Worm (Caenorhabditis elegans) whole organism, midembryonic: ENCODE data around the gene F32D8.12.

ENCODE experiments used
- T22C8.4 ChIP-seq: fragments of 200-800 bp; sonication (Bioruptor generic); IDR thresholded peaks from 2 replicates; pipeline ENCODE4 v1.3.6; 2022; ENCODE audit warnings: missing genetic modification characterization, missing compliant biosample characterization
- cog-1 ChIP-seq: sonication (generic microtip); optimal IDR thresholded peaks from 2 replicates; lab custom pipeline; 2016; ENCODE audit warnings: missing genetic modification characterization, missing compliant biosample characterization
- flt-1 ChIP-seq: fragments of 200-800 bp; sonication (Bioruptor generic); IDR thresholded peaks from 2 replicates; pipeline ENCODE4 v1.3.6; 2022; ENCODE audit warnings: missing genetic modification characterization, missing compliant biosample characterization
- klf-2 ChIP-seq: fragments of 200-800 bp; sonication (Bioruptor generic); conservative IDR thresholded peaks from 2 replicates; pipeline ENCODE4 v1.3.6; 2022; ENCODE audit warnings: missing genetic modification reagents, missing genetic modification characterization, missing compliant biosample characterization
- med-1 ChIP-seq: sonication (generic microtip); optimal IDR thresholded peaks from 2 replicates; lab custom pipeline; 2017; ENCODE audit warnings: missing genetic modification characterization, mild to moderate bottlenecking, missing compliant biosample characterization, antibody characterized with exemption, missing genetic modification reagents; ENCODE audit not compliant: insufficient read depth
- ref-1 ChIP-seq: fragments of 200-800 bp; sonication (Bioruptor generic); conservative IDR thresholded peaks from 2 replicates; pipeline ENCODE4 v1.3.6; 2022; ENCODE audit warnings: missing genetic modification reagents, missing genetic modification characterization, missing compliant biosample characterization
- tab-1 ChIP-seq: fragments of 200-800 bp; sonication (Bioruptor generic); IDR thresholded peaks from 2 replicates; pipeline ENCODE4 v1.3.6; 2022; ENCODE audit warnings: missing genetic modification characterization, missing compliant biosample characterization
- ztf-23 ChIP-seq: fragments of 200-800 bp; sonication (Bioruptor generic); IDR thresholded peaks from 2 replicates; pipeline ENCODE4 v1.3.6; 2022; ENCODE audit warnings: missing genetic modification reagents, missing genetic modification characterization, missing compliant biosample characterization
- ztf-29 ChIP-seq: fragments of 200-800 bp; sonication (Bioruptor generic); IDR thresholded peaks from 2 replicates; pipeline ENCODE4 v1.3.6; 2022; ENCODE audit warnings: missing genetic modification reagents, missing genetic modification characterization, missing compliant biosample characterization

F32D8.12 gene

DNA sequence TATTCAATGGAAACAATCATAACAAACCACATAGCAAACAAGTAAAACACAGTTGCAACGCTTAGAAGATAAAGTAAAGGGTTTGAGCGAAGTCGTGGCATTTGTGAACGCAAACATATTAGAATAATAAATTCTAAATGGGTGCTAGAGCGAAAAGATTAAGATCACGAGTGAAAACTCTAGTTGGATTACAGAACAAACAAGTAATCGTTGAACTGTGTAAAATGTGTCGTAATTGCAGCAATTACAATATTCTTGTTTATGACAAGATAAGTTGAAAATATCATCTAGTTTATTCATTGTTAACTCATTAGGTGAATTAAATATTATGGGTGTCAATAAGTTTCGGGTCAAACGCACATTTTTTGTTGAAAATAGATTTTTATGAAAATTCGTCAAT, 11.9 kb upstream of the F32D8.12 start, which contains the start of gene F32D8.8:
TSS of gene F32D8.8 (minus strand) at position 101 of the 400 bp plus-strand sequence.
- TF ChIP-seq cog-1 (tag; lab: Kevin White, UChicago) = no peak
- no peak for TF ChIP-seq tab-1
- TF ChIP-seq ref-1 (GFP tag; lab: Robert Waterston, UW) = no peak
- no peak for TF ChIP-seq med-1
- TF ChIP-seq klf-2 = no peak
- TF ChIP-seq flt-1 = no peak

- TF ChIP-seq klf-2 = no peak
- no peak for TF ChIP-seq ztf-29 (GFP tag; lab: Robert Waterston, UW)
- no peak for TF ChIP-seq T22C8.4 (GFP tag; lab: Robert Waterston, UW)
- no peak for TF ChIP-seq ref-1 (GFP tag; lab: Robert Waterston, UW)
- TF ChIP-seq flt-1 = no peak
- TF ChIP-seq ztf-23 (GFP tag; lab: Robert Waterston, UW) = no peak
- no peak for TF ChIP-seq tab-1
- TF ChIP-seq med-1 = no peak
- no peak for TF ChIP-seq cog-1 (tag; lab: Kevin White, UChicago)
Observed at ce11 chrV:10901125-10901524, 10.3 kb upstream of the F32D8.12 start, which contains the start of gene spp-16. Gene spp-16 (minus strand): TSS chrV:10901303.

DNA sequence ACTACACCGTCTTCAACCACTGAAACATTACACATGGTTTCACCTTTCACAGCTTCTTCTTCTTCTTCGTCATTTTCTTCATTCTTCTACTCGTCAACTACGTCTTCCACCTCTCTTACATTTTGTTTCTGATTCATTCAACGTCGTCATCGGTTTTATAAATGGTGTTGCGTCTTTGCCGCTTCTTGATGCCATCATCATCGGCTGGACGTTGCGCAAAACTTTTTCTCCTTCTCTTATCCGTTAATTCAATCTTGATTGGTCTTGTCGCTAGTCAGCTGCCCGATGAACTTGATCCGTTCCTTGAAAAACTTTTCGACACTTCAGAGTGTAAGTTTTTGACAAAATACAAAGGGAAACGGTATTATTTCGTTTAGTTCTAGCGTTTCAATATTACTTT, 7.8 kb upstream of the F32D8.12 start:
- TF ChIP-seq flt-1 (no peak), T22C8.4 (GFP tag; lab: Robert Waterston, UW) (no peak), tab-1 (no peak), ztf-29 (GFP tag; lab: Robert Waterston, UW) (no peak), med-1 (no peak), ref-1 (GFP tag; lab: Robert Waterston, UW) (no peak), cog-1 (tag; lab: Kevin White, UChicago) (no peak), klf-2 (no peak), ztf-23 (GFP tag; lab: Robert Waterston, UW) (no peak)

- TF ChIP-seq flt-1 = no peak
- no peak for TF ChIP-seq klf-2
- no peak for TF ChIP-seq ref-1 (GFP tag; lab: Robert Waterston, UW)
- TF ChIP-seq T22C8.4 (GFP tag; lab: Robert Waterston, UW) = no peak
- TF ChIP-seq tab-1 = no peak
- no peak for TF ChIP-seq med-1
- TF ChIP-seq ztf-29 (GFP tag; lab: Robert Waterston, UW) = no peak
- no peak for TF ChIP-seq cog-1 (tag; lab: Kevin White, UChicago)
- TF ChIP-seq ztf-23 (GFP tag; lab: Robert Waterston, UW) = no peak
Observed at ce11 chrV:10898107-10898506, 7.3 kb upstream of the F32D8.12 start, which contains the start of gene F32D8.7. Gene F32D8.7 (plus strand): TSS chrV:10898435.

ce11 chrV:10897172-10897571, 6.3 kb upstream of the F32D8.12 start:
- TF ChIP-seq flt-1 (peak; percentile 86), tab-1 (0 out of 2 replicates have a peak, but pooled peaks have one; percentile 36), cog-1 (tag; lab: Kevin White, UChicago) (peak; percentile 95), ztf-23 (GFP tag; lab: Robert Waterston, UW) (peak; percentile 90), T22C8.4 (GFP tag; lab: Robert Waterston, UW) (peak; percentile 49; the same call in 1 of the 2 replicates), med-1 (no peak), klf-2 (no peak), ztf-29 (GFP tag; lab: Robert Waterston, UW) (no peak), ref-1 (GFP tag; lab: Robert Waterston, UW) (no peak)

DNA sequence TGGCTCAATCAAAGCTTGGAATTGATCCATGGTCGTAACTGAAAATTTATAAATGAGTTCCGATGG, 6.1 kb upstream of the F32D8.12 start, which contains the start of gene sec-61.G:
TSS of gene sec-61.G (minus strand) at position 38 of the 66 bp plus-strand sequence.
- TF ChIP-seq ztf-23 (GFP tag; lab: Robert Waterston, UW) = no peak
- no peak for TF ChIP-seq tab-1
- no peak for TF ChIP-seq klf-2
- TF ChIP-seq ztf-29 (GFP tag; lab: Robert Waterston, UW) = no peak
- no peak for TF ChIP-seq med-1
- TF ChIP-seq T22C8.4 (GFP tag; lab: Robert Waterston, UW) = no peak
- no peak for TF ChIP-seq ref-1 (GFP tag; lab: Robert Waterston, UW)
- no peak for TF ChIP-seq cog-1 (tag; lab: Kevin White, UChicago)
- TF ChIP-seq flt-1 = no peak

- TF ChIP-seq tab-1 (no peak), flt-1 (no peak), ztf-23 (GFP tag; lab: Robert Waterston, UW) (no peak), klf-2 (no peak), ref-1 (GFP tag; lab: Robert Waterston, UW) (no peak), ztf-29 (GFP tag; lab: Robert Waterston, UW) (no peak), cog-1 (tag; lab: Kevin White, UChicago) (no peak), med-1 (no peak), T22C8.4 (GFP tag; lab: Robert Waterston, UW) (no peak)
Observed at ce11 chrV:10896706-10897105, 5.9 kb upstream of the F32D8.12 start.

DNA sequence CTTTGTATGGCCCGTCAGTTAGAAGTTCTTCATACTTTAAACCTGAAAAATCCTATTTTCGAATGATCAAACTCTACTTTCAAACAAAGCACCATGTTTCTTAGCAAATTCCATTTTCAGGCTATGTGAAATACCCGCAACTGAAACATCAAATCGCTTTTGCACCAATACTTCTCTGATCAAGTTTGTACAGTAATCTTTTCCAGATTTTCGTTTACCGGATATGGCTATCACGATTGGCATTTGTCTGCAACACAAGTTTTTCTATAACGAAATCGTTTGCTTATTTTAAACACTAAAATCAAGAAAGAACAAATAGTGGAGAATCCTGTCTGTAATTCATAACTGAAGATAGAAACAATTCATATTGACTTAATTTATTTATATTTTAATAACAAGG, 5.5 kb upstream of the F32D8.12 start, which contains the start of gene F32D8.13:
TSS of gene F32D8.13 (minus strand) at position 249 of the 400 bp plus-strand sequence.
- TF ChIP-seq med-1 = no peak
- TF ChIP-seq klf-2 = no peak
- no peak for TF ChIP-seq ztf-23 (GFP tag; lab: Robert Waterston, UW)
- no peak for TF ChIP-seq ref-1 (GFP tag; lab: Robert Waterston, UW)
- no peak for TF ChIP-seq tab-1
- TF ChIP-seq ztf-29 (GFP tag; lab: Robert Waterston, UW) = no peak
- TF ChIP-seq flt-1 = no peak
- no peak for TF ChIP-seq T22C8.4 (GFP tag; lab: Robert Waterston, UW)
- TF ChIP-seq cog-1 (tag; lab: Kevin White, UChicago) = no peak

DNA sequence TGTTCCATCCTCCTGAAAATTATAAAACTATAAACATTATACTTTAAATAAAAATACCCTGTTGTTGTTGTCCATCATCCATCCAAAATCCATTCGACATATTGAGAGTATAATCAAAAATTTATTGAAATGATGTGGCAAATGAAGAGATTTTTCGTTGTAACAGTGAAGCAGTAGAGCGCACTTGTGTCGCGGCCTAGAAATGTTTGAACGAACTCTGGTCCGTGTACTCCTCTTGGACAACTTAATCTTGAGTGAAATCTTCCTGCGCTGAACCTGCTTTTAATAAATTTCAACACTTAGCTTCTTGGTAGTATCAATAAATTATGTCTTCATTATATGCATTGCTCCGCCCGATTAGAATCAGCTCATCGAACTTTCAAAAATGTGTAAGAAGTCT, 3.8 kb upstream of the F32D8.12 start, which contains the start of the genes F32D8.14 and F32D8.5:
TSS of gene F32D8.14 (minus strand) at position 188 of the 400 bp plus-strand sequence.
TSS of gene F32D8.5 (plus strand) at position 200 of the 400 bp plus-strand sequence.
- TF ChIP-seq ztf-29 (GFP tag; lab: Robert Waterston, UW) (no peak), flt-1 (peak; percentile 57; the same call in 1 of the 2 replicates), ztf-23 (GFP tag; lab: Robert Waterston, UW) (peak; percentile 78; the same call in 1 of the 2 replicates), cog-1 (tag; lab: Kevin White, UChicago) (peak; percentile 4), med-1 (no peak), tab-1 (no peak)

DNA sequence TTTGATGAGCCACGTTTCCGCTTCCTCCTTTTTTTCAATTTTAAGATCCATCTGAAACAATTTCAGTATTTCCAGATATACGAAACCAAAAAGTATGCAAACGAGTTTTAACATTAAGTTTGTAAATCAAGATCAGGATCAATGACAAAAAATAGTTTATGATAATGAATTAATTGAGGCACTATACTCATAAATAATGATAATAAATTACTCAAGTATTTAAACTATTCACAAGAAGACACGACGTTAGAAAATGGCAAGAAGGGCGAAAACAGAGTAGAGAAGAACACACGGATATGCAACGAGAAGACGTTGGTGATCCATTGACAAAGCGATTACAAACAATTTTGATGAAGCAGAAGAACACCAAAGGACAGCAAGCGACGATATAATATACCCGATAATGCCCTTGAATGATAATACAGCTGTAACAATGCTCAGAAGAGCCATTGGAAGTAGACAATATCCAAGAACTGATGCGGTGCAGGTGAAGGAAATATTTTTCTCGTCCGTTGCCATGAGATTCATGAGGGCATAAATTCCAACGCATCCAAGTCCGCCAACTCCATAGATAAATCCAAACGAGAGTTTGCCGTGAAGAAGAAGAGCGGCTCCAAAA, 2.8 kb upstream of the F32D8.12 start, which contains the start of gene F32D8.4:
TSS of gene F32D8.4 (minus strand) at position 51 of the 619 bp plus-strand sequence.
- TF ChIP-seq klf-2 = no peak
- TF ChIP-seq ztf-29 (GFP tag; lab: Robert Waterston, UW) = no peak
- no peak for TF ChIP-seq ztf-23 (GFP tag; lab: Robert Waterston, UW)
- no peak for TF ChIP-seq cog-1 (tag; lab: Kevin White, UChicago)
- no peak for TF ChIP-seq ref-1 (GFP tag; lab: Robert Waterston, UW)
- no peak for TF ChIP-seq flt-1
- no peak for TF ChIP-seq T22C8.4 (GFP tag; lab: Robert Waterston, UW)
- TF ChIP-seq med-1 = no peak
- TF ChIP-seq tab-1 = no peak
